Worm (Caenorhabditis elegans) whole organism, L4 larva: ENCODE data around the gene bath-37.
A peak's percentile ranks its signal among the peaks of the same experiment; 100 is the strongest.

Experiments
- F10B5.3 ChIP-seq: sonication (generic microtip); optimal IDR thresholded peaks from 2 replicates; lab custom pipeline; 2016; ENCODE audit warnings: mild to moderate bottlenecking, missing genetic modification characterization, missing compliant biosample characterization
- F26F4.8 ChIP-seq: fragments of 200-800 bp; sonication (Bioruptor generic); conservative IDR thresholded peaks from 2 replicates; pipeline ENCODE4 v1.3.6; 2022; ENCODE audit warnings: missing genetic modification characterization, missing compliant biosample characterization
- F49E8.2 ChIP-seq: sonication (generic microtip); optimal IDR thresholded peaks from 2 replicates; lab custom pipeline; 2016; ENCODE audit warnings: missing compliant biosample characterization, mild to moderate bottlenecking, missing genetic modification characterization, borderline replicate concordance
- R02D3.7 ChIP-seq: fragments of 150-350 bp; sonication (generic microtip); optimal IDR thresholded peaks from 3 replicates; lab custom pipeline; 2014; ENCODE audit warnings: missing biosample characterization, missing genetic modification characterization
- Y5F2A.4 ChIP-seq: fragments of 200-800 bp; sonication (Bioruptor generic); optimal IDR thresholded peaks from 2 replicates; lab custom pipeline; 2018; ENCODE audit warnings: mild to moderate bottlenecking, missing genetic modification characterization, missing compliant biosample characterization
- ZK546.5 ChIP-seq, 2 experiments: sonication (generic microtip); optimal IDR thresholded peaks; 2 replicates each; lab custom pipeline; 2017; ENCODE audit warnings: missing biosample characterization in 2 of 2, missing genetic modification characterization in 2 of 2
- aha-1 ChIP-seq: fragments of 150-350 bp; peaks from one replicate; lab custom pipeline; 2014; ENCODE audit warnings: missing biosample characterization, missing genetic modification characterization
- attf-4 ChIP-seq: sonication (generic microtip); optimal IDR thresholded peaks from 3 replicates; lab custom pipeline; 2017; ENCODE audit warnings: missing biosample characterization, missing genetic modification characterization
- ceh-28 ChIP-seq: fragments of 150-350 bp; optimal IDR thresholded peaks from 2 replicates; lab custom pipeline; 2014; ENCODE audit warnings: missing biosample characterization, missing genetic modification reagents, missing genetic modification characterization
- ceh-32 ChIP-seq: sonication (generic microtip); optimal IDR thresholded peaks from 2 replicates; lab custom pipeline; 2016; ENCODE audit warnings: mild to moderate bottlenecking, missing genetic modification characterization, missing compliant biosample characterization; ENCODE audit not compliant: poor library complexity
- ceh-44 ChIP-seq: fragments of 200-800 bp; sonication (Bioruptor generic); IDR thresholded peaks from 2 replicates; pipeline ENCODE4 v1.3.6; 2022; ENCODE audit warnings: missing genetic modification reagents, missing genetic modification characterization, missing compliant biosample characterization
- ceh-62 ChIP-seq: sonication (generic microtip); optimal IDR thresholded peaks from 2 replicates; lab custom pipeline; 2017; ENCODE audit warnings: missing biosample characterization, missing genetic modification characterization
- ctbp-1 ChIP-seq: fragments of 200-800 bp; sonication (Bioruptor generic); IDR thresholded peaks from 2 replicates; pipeline ENCODE4 v1.3.6; 2022; ENCODE audit warnings: missing genetic modification reagents, missing genetic modification characterization, missing compliant biosample characterization
- daf-19 ChIP-seq: fragments of 200-800 bp; sonication (Bioruptor generic); conservative IDR thresholded peaks from 2 replicates; pipeline ENCODE4 v1.3.6; 2022; ENCODE audit warnings: missing genetic modification characterization, missing compliant biosample characterization
- dmd-9 ChIP-seq: fragments of 200-800 bp; sonication (Bioruptor generic); IDR thresholded peaks from 2 replicates; pipeline ENCODE4 v1.3.6; 2022; ENCODE audit warnings: missing genetic modification reagents, missing genetic modification characterization, missing compliant biosample characterization
- duxl-1 ChIP-seq: sonication (generic microtip); optimal IDR thresholded peaks from 2 replicates; lab custom pipeline; 2016; ENCODE audit warnings: mild to moderate bottlenecking, missing genetic modification characterization, moderate library complexity, missing compliant biosample characterization; ENCODE audit not compliant: poor library complexity
- dve-1 ChIP-seq: sonication (generic microtip); optimal IDR thresholded peaks from 2 replicates; lab custom pipeline; 2017; ENCODE audit warnings: antibody characterized with exemption, mild to moderate bottlenecking, missing genetic modification characterization, missing compliant biosample characterization; ENCODE audit not compliant: insufficient read depth
- fkh-10 ChIP-seq: fragments of 150-350 bp; optimal IDR thresholded peaks from 2 replicates; lab custom pipeline; 2014; ENCODE audit warnings: missing biosample characterization, missing genetic modification reagents, missing genetic modification characterization
- fos-1 ChIP-seq: fragments of 150-350 bp; optimal IDR thresholded peaks from 2 replicates; lab custom pipeline; 2014; ENCODE audit warnings: missing biosample characterization, missing genetic modification characterization
- hif-1 ChIP-seq, 2 experiments: sonication (generic microtip); optimal IDR thresholded peaks; 2 replicates each; lab custom pipeline; 2016 to 2017; ENCODE audit warnings: missing compliant biosample characterization in 2 of 2, missing genetic modification characterization in 2 of 2, missing genetic modification reagents in 2 of 2, missing genotype in 2 of 2, mild to moderate bottlenecking in 1 of 2
- hmg-1.1 ChIP-seq: fragments of 200-800 bp; sonication (Bioruptor generic); IDR thresholded peaks from 2 replicates; pipeline ENCODE4 v1.3.6; 2022; ENCODE audit warnings: missing genetic modification reagents, missing genetic modification characterization, missing compliant biosample characterization
- lin-1 ChIP-seq: fragments of 200-800 bp; sonication (Bioruptor generic); IDR thresholded peaks from 2 replicates; pipeline ENCODE4 v1.3.6; 2022; ENCODE audit warnings: missing genetic modification reagents, missing genetic modification characterization, missing compliant biosample characterization
- lin-13 ChIP-seq: fragments of 150-350 bp; optimal IDR thresholded peaks from 2 replicates; lab custom pipeline; 2014; ENCODE audit warnings: missing biosample characterization, missing genetic modification reagents, missing genetic modification characterization
- lin-15B ChIP-seq: fragments of 150-350 bp; sonication (generic microtip); optimal IDR thresholded peaks from 3 replicates; lab custom pipeline; 2014; ENCODE audit warnings: missing biosample characterization, missing genetic modification characterization
- lin-29 ChIP-seq: fragments of 200-800 bp; sonication (Bioruptor generic); IDR thresholded peaks from 2 replicates; pipeline ENCODE4 v1.3.6; 2022; ENCODE audit warnings: missing genetic modification reagents, missing genetic modification characterization, missing compliant biosample characterization
- lin-38 ChIP-seq: fragments of 200-800 bp; sonication (Bioruptor generic); IDR thresholded peaks from 2 replicates; pipeline ENCODE4 v1.3.6; 2022; ENCODE audit warnings: missing genetic modification reagents, missing genetic modification characterization, missing compliant biosample characterization
- lsy-2 ChIP-seq, 2 experiments: fragments of 150-350 bp in 1 of 2; sonication (generic microtip) in 1 of 2; optimal IDR thresholded peaks; 2 replicates each; lab custom pipeline; 2014 to 2017; ENCODE audit warnings: missing biosample characterization in 2 of 2, missing genetic modification characterization in 2 of 2
- mes-2 ChIP-seq: sonication (generic microtip); optimal IDR thresholded peaks from 2 replicates; lab custom pipeline; 2016; ENCODE audit warnings: missing genotype, mild to moderate bottlenecking, missing genetic modification characterization, missing compliant biosample characterization; ENCODE audit not compliant: poor library complexity, severe bottlenecking
- nhr-10 ChIP-seq: fragments of 150-350 bp; optimal IDR thresholded peaks from 2 replicates; lab custom pipeline; 2014; ENCODE audit warnings: missing biosample characterization, missing genetic modification characterization
- nhr-102 ChIP-seq: sonication (generic microtip); optimal IDR thresholded peaks from 2 replicates; lab custom pipeline; 2016; ENCODE audit warnings: mild to moderate bottlenecking, missing genetic modification characterization, moderate library complexity, missing compliant biosample characterization
- nhr-11 ChIP-seq: fragments of 150-350 bp; optimal IDR thresholded peaks from 2 replicates; lab custom pipeline; 2014; ENCODE audit warnings: missing biosample characterization, missing genetic modification characterization
- nhr-111 ChIP-seq: fragments of 200-800 bp; sonication (Bioruptor generic); optimal IDR thresholded peaks from 2 replicates; lab custom pipeline; 2018; ENCODE audit warnings: mild to moderate bottlenecking, missing genetic modification characterization, missing compliant biosample characterization
- nhr-25 ChIP-seq: sonication (generic microtip); optimal IDR thresholded peaks from 2 replicates; lab custom pipeline; 2017; ENCODE audit warnings: missing genetic modification characterization, mild to moderate bottlenecking, missing compliant biosample characterization, antibody characterized with exemption, moderate library complexity, borderline replicate concordance; ENCODE audit not compliant: insufficient read depth
- nhr-41 ChIP-seq: fragments of 200-800 bp; sonication (Bioruptor generic); IDR thresholded peaks from 2 replicates; pipeline ENCODE4 v1.3.6; 2022; ENCODE audit warnings: missing genetic modification reagents, missing genetic modification characterization, missing compliant biosample characterization
- nhr-48 ChIP-seq: sonication (generic microtip); optimal IDR thresholded peaks from 2 replicates; lab custom pipeline; 2016; ENCODE audit warnings: mild to moderate bottlenecking, missing genetic modification characterization, missing compliant biosample characterization
- nhr-6 ChIP-seq: fragments of 150-350 bp; optimal IDR thresholded peaks from 2 replicates; lab custom pipeline; 2014; ENCODE audit warnings: missing biosample characterization, missing genetic modification characterization
- nhr-77 ChIP-seq: fragments of 150-350 bp; optimal IDR thresholded peaks from 2 replicates; lab custom pipeline; 2014; ENCODE audit warnings: missing biosample characterization, missing genetic modification characterization
- pha-4 ChIP-seq, 2 experiments: fragments of 150-350 bp in 1 of 2; fragments of 200-800 bp in 1 of 2; sonication (Bioruptor generic) in 1 of 2; IDR thresholded peaks in 1 of 2; optimal IDR thresholded peaks in 1 of 2; 2 replicates each; pipeline versions ENCODE4 v1.3.6 to Lab custom; 2014 to 2022; ENCODE audit warnings: missing genetic modification characterization in 2 of 2, missing genetic modification reagents in 2 of 2, missing biosample characterization in 1 of 2, missing compliant biosample characterization in 1 of 2
- php-3 ChIP-seq: fragments of 200-800 bp; sonication (Bioruptor generic); IDR thresholded peaks from 2 replicates; pipeline ENCODE4 v1.3.6; 2022; ENCODE audit warnings: missing genetic modification reagents, missing genetic modification characterization, missing compliant biosample characterization
- pqm-1 ChIP-seq: sonication (generic microtip); optimal IDR thresholded peaks from 2 replicates; lab custom pipeline; 2017; ENCODE audit warnings: missing biosample characterization, missing genetic modification characterization
- set-16 ChIP-seq: fragments of 200-800 bp; sonication (Bioruptor generic); IDR thresholded peaks from 2 replicates; pipeline ENCODE4 v1.3.6; 2022; ENCODE audit warnings: missing genetic modification reagents, missing genetic modification characterization, missing compliant biosample characterization
- skn-1 ChIP-seq: fragments of 150-350 bp; optimal IDR thresholded peaks from 2 replicates; lab custom pipeline; 2014; ENCODE audit warnings: missing biosample characterization, missing genetic modification characterization
- snpc-1.2 ChIP-seq: fragments of 200-800 bp; sonication (Bioruptor generic); IDR thresholded peaks from 2 replicates; pipeline ENCODE4 v1.3.6; 2022; ENCODE audit warnings: missing genetic modification reagents, missing genetic modification characterization, missing compliant biosample characterization
- snpc-4 ChIP-seq: fragments of 150-350 bp; optimal IDR thresholded peaks from 2 replicates; lab custom pipeline; 2014; ENCODE audit warnings: missing biosample characterization, missing genetic modification characterization
- tra-1 ChIP-seq: fragments of 200-800 bp; sonication (Bioruptor generic); IDR thresholded peaks from 2 replicates; pipeline ENCODE4 v1.3.6; 2022; ENCODE audit warnings: missing genetic modification reagents, missing genetic modification characterization, missing compliant biosample characterization
- unc-130 ChIP-seq: sonication (generic microtip); optimal IDR thresholded peaks from 2 replicates; lab custom pipeline; 2016; ENCODE audit warnings: missing genetic modification reagents, missing genetic modification characterization, missing compliant biosample characterization
- unc-39 ChIP-seq: sonication (generic microtip); optimal IDR thresholded peaks from 2 replicates; lab custom pipeline; 2017; ENCODE audit warnings: missing biosample characterization, missing genetic modification characterization
- unc-62 ChIP-seq, 3 experiments: fragments of 150-350 bp in 1 of 3; sonication (generic microtip); optimal IDR thresholded peaks in 2 of 3; peaks in 1 of 3; 1 replicate in 1 of 3; 2 replicates in 2 of 3; lab custom pipeline; 2014 to 2017; ENCODE audit warnings: missing biosample characterization in 3 of 3, missing genetic modification characterization in 3 of 3, missing genetic modification reagents in 3 of 3, missing genotype in 1 of 3
- zip-2 ChIP-seq: fragments of 150-350 bp; optimal IDR thresholded peaks from 2 replicates; lab custom pipeline; 2014; ENCODE audit warnings: missing biosample characterization, missing genetic modification characterization

bath-37 gene

ce11 chrIV:12046524-12047203 is 22.0 kb upstream of the bath-37 start, which contains the start of gene T12G3.2 (continued):
- TF ChIP-seq lin-29 (GFP tag; lab: Robert Waterston, UW) (no peak), aha-1 (tag; lab: Kevin White, UChicago) (peak; percentile 76), ceh-32 (no peak), pqm-1 (tag; lab: Kevin White, UChicago) (peak; percentile 91), fos-1 (tag; lab: Kevin White, UChicago) (no peak), unc-62 (GFP tag; optimal IDR thresholded peaks at IDR 0.05 in 1 of 2; lab: Kevin White, UChicago) (no peak), unc-62 (tag; optimal IDR thresholded peaks at IDR 0.05; lab: Kevin White, UChicago) (no peak), nhr-77 (tag; lab: Kevin White, UChicago) (peak; percentile 64), daf-19 (no peak), lin-15B (tag; lab: Kevin White, UChicago) (no peak), nhr-48 (tag; lab: Kevin White, UChicago) (peak; percentile 42), snpc-1.2 (GFP tag; lab: Robert Waterston, UW) (no peak), set-16 (GFP tag; lab: Robert Waterston, UW) (no peak), ceh-62 (tag; lab: Kevin White, UChicago) (no peak), dve-1 (tag; lab: Kevin White, UChicago) (peak; percentile 4), snpc-4 (tag; lab: Kevin White, UChicago) (no peak), ceh-44 (GFP tag; lab: Robert Waterston, UW) (no peak), pha-4 (GFP tag; IDR thresholded peaks at IDR 0.05; lab: Robert Waterston, UW) (no peak), pha-4 (tag; optimal IDR thresholded peaks at IDR 0.05; lab: Kevin White, UChicago) (no peak), F10B5.3 (tag; lab: Kevin White, UChicago) (no peak), nhr-102 (no peak), hmg-1.1 (GFP tag; lab: Robert Waterston, UW) (no peak), zip-2 (tag; lab: Kevin White, UChicago) (no peak), R02D3.7 (tag; lab: Kevin White, UChicago) (no peak), nhr-6 (tag; lab: Kevin White, UChicago) (peak; percentile 21), F26F4.8 (GFP tag; lab: Robert Waterston, UW) (no peak), attf-4 (tag; lab: Kevin White, UChicago) (no peak), nhr-10 (tag; lab: Kevin White, UChicago) (no peak), ctbp-1 (GFP tag; lab: Robert Waterston, UW) (no peak), fkh-10 (GFP tag; lab: Kevin White, UChicago) (no peak), nhr-11 (tag; lab: Kevin White, UChicago) (no peak), ceh-28 (tag; lab: Kevin White, UChicago) (no peak), php-3 (GFP tag; lab: Robert Waterston, UW) (no peak), duxl-1 (tag; lab: Kevin White, UChicago) (no peak), skn-1 (no peak), lin-1 (no peak), unc-39 (no peak), F49E8.2 (tag; lab: Kevin White, UChicago) (no peak), hif-1 (tag; optimal IDR thresholded peaks at IDR 0.05; lab: Kevin White, UChicago) (peak in 1 of 2 experiments; percentile 3), Y5F2A.4 (GFP tag; lab: Kevin White, UChicago) (no peak), lin-38 (no peak), lin-13 (GFP tag; lab: Kevin White, UChicago) (no peak), dmd-9 (no peak), nhr-111 (no peak), ZK546.5 (tag; optimal IDR thresholded peaks at IDR 0.05; lab: Kevin White, UChicago) (no peak), lsy-2 (tag; optimal IDR thresholded peaks at IDR 0.05; lab: Kevin White, UChicago) (peak in 1 of 2 experiments; percentile 35), nhr-41 (GFP tag; lab: Robert Waterston, UW) (peak; percentile 27; the same call in 1 of the 2 replicates), unc-130 (GFP tag; lab: Kevin White, UChicago) (no peak), mes-2 (tag; lab: Kevin White, UChicago) (peak; percentile 48), tra-1 (no peak), nhr-25 (tag; lab: Kevin White, UChicago) (no peak)
